Fruit fly (Drosophila melanogaster): ENCODE measurements around the gene Dys.

DNA sequence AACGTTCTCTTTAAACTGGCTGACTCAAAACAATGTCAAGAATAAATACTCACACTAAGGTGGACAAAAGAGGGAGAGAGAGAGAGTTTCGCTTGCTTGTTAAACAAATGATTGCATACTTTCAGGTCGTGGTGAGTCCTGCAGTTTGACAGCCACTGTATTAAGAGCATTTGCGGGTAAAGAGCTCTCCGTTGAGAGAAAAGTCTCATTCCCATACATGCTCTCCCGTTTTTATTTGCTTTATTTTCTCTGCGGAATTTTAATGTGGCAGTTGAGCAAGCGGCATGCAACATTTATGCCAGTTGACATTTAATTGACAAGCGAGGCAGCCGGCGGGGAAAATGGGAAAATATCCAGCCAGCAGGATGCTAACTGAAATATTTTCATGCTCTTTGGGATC lies 34.3 kb downstream of the Dys start:
- TF ChIP-seq Hr96 (GFP tag; optimal IDR thresholded peaks at IDR 0.05): no peak
- TF ChIP-seq CG1620 (GFP tag; optimal IDR thresholded peaks at IDR 0.05): no peak

Measured in whole organism, adult.